Worm (Caenorhabditis elegans) whole organism, L2 larva: ENCODE measurements around the gene ccep-135.

Source experiments
- alr-1 ChIP-seq: fragments of 150-350 bp; optimal IDR thresholded peaks from 2 replicates; lab custom pipeline; 2014; ENCODE audit warnings: missing biosample characterization, missing genetic modification characterization
- blmp-1 ChIP-seq: sonication (generic microtip); optimal IDR thresholded peaks from 2 replicates; lab custom pipeline; 2017; ENCODE audit warnings: missing genetic modification characterization, mild to moderate bottlenecking, missing compliant biosample characterization, antibody characterized with exemption, moderate library complexity; ENCODE audit not compliant: insufficient read depth
- fos-1 ChIP-seq: fragments of 150-350 bp; optimal IDR thresholded peaks from 2 replicates; lab custom pipeline; 2014; ENCODE audit warnings: missing biosample characterization, missing genetic modification characterization
- nhr-12 ChIP-seq: fragments of 150-350 bp; optimal IDR thresholded peaks from 2 replicates; lab custom pipeline; 2014; ENCODE audit warnings: missing biosample characterization, missing genetic modification characterization
- unc-62 ChIP-seq: fragments of 150-350 bp; optimal IDR thresholded peaks from 2 replicates; lab custom pipeline; 2014; ENCODE audit warnings: missing biosample characterization, missing genetic modification reagents, missing genetic modification characterization

DNA sequence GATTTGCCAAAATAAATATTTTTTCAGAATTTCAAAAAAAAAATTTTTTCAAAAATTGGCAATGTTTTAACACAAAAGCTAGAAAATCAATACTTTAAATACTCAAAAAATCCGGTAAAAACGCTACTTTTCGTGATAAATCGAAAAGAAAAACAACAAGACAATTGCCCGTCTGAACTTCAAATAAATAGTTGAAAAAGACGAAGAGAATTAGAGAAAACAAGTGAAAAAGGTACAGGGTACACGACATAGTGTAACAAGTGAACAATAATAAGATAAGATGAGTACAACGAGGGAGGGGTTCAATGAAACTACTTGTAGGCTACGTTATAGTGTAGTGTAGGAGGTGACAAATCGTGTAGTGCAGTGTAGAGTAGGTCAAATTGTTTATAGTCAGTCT is 12.9 kb downstream of the ccep-135 start:
- TF ChIP-seq fos-1 (tag; lab: Kevin White, UChicago) (no peak), blmp-1 (tag; lab: Kevin White, UChicago) (no peak), alr-1 (no peak), nhr-12 (tag; lab: Kevin White, UChicago) (no peak), unc-62 (GFP tag; lab: Kevin White, UChicago) (no peak)
